Worm (Caenorhabditis elegans): ENCODE measurements around the gene srbc-59.

The srbc-59 gene

ce11 chrV:752679-753333 is 25.6 kb upstream of the srbc-59 start, which contains the start of the genes str-262 and srp-1:
Gene str-262, minus strand, starts transcription at chrV:752779.
Gene srp-1, plus strand, starts transcription at chrV:753283.
- TF ChIP-seq cog-1 (tag; optimal IDR thresholded peaks at IDR 0.05): no peak
- no peak for TF ChIP-seq klf-2 (GFP tag; conservative IDR thresholded peaks at IDR 0.05)
- no peak for TF ChIP-seq ref-1 (GFP tag; conservative IDR thresholded peaks at IDR 0.05)
- no peak for TF ChIP-seq med-1 (GFP tag; optimal IDR thresholded peaks at IDR 0.05; ENCODE audit: insufficient read depth)
- no peak for TF ChIP-seq ztf-23 (GFP tag; IDR thresholded peaks at IDR 0.05)
- TF ChIP-seq tab-1 (GFP tag; IDR thresholded peaks at IDR 0.05): no peak
- no peak for TF ChIP-seq T22C8.4 (GFP tag; IDR thresholded peaks at IDR 0.05)
- no peak for TF ChIP-seq ztf-29 (GFP tag; IDR thresholded peaks at IDR 0.05)
- TF ChIP-seq flt-1 (GFP tag; IDR thresholded peaks at IDR 0.05): no peak

- TF ChIP-seq cog-1 (tag; optimal IDR thresholded peaks at IDR 0.05): no peak
- no peak for TF ChIP-seq tab-1 (GFP tag; IDR thresholded peaks at IDR 0.05)
- TF ChIP-seq T22C8.4 (GFP tag; IDR thresholded peaks at IDR 0.05): no peak
- TF ChIP-seq ztf-29 (GFP tag; IDR thresholded peaks at IDR 0.05): no peak
- no peak for TF ChIP-seq ztf-23 (GFP tag; IDR thresholded peaks at IDR 0.05)
- TF ChIP-seq flt-1 (GFP tag; IDR thresholded peaks at IDR 0.05): no peak
- TF ChIP-seq med-1 (GFP tag; optimal IDR thresholded peaks at IDR 0.05; ENCODE audit: insufficient read depth): no peak
- no peak for TF ChIP-seq ref-1 (GFP tag; conservative IDR thresholded peaks at IDR 0.05)
- TF ChIP-seq klf-2 (GFP tag; conservative IDR thresholded peaks at IDR 0.05): no peak
Observed at ce11 chrV:756169-756568, 22.3 kb upstream of the srbc-59 start, which contains the start of gene str-20. Gene str-20, plus strand, starts transcription at chrV:756469.

ce11 chrV:761235-761634 is 17.2 kb upstream of the srbc-59 start, which contains the start of gene C05E4.15:
Gene C05E4.15, minus strand, starts transcription at chrV:761335.
- TF ChIP-seq ref-1 (GFP tag; conservative IDR thresholded peaks at IDR 0.05) (no peak), tab-1 (GFP tag; IDR thresholded peaks at IDR 0.05) (no peak), flt-1 (GFP tag; IDR thresholded peaks at IDR 0.05) (no peak)

ce11 chrV:761882-762281 is 16.6 kb upstream of the srbc-59 start, which contains the start of gene C05E4.12:
Gene C05E4.12, minus strand, starts transcription at chrV:761982.
- no peak for TF ChIP-seq cog-1 (tag; optimal IDR thresholded peaks at IDR 0.05)
- no peak for TF ChIP-seq tab-1 (GFP tag; IDR thresholded peaks at IDR 0.05)
- TF ChIP-seq ref-1 (GFP tag; conservative IDR thresholded peaks at IDR 0.05): no peak
- no peak for TF ChIP-seq T22C8.4 (GFP tag; IDR thresholded peaks at IDR 0.05)
- TF ChIP-seq klf-2 (GFP tag; conservative IDR thresholded peaks at IDR 0.05): no peak
- TF ChIP-seq flt-1 (GFP tag; IDR thresholded peaks at IDR 0.05): no peak
- TF ChIP-seq med-1 (GFP tag; optimal IDR thresholded peaks at IDR 0.05; ENCODE audit: insufficient read depth): no peak
- no peak for TF ChIP-seq ztf-23 (GFP tag; IDR thresholded peaks at IDR 0.05)
- no peak for TF ChIP-seq ztf-29 (GFP tag; IDR thresholded peaks at IDR 0.05)

- no peak for TF ChIP-seq ztf-29 (GFP tag; IDR thresholded peaks at IDR 0.05)
- no peak for TF ChIP-seq flt-1 (GFP tag; IDR thresholded peaks at IDR 0.05)
- TF ChIP-seq ref-1 (GFP tag; conservative IDR thresholded peaks at IDR 0.05): no peak
- TF ChIP-seq med-1 (GFP tag; optimal IDR thresholded peaks at IDR 0.05; ENCODE audit: insufficient read depth): no peak
- TF ChIP-seq ztf-23 (GFP tag; IDR thresholded peaks at IDR 0.05): no peak
- no peak for TF ChIP-seq tab-1 (GFP tag; IDR thresholded peaks at IDR 0.05)
- TF ChIP-seq klf-2 (GFP tag; conservative IDR thresholded peaks at IDR 0.05): no peak
- no peak for TF ChIP-seq cog-1 (tag; optimal IDR thresholded peaks at IDR 0.05)
- TF ChIP-seq T22C8.4 (GFP tag; IDR thresholded peaks at IDR 0.05): no peak
Observed at ce11 chrV:762340-762739, 16.1 kb upstream of the srbc-59 start, which contains the start of gene srp-2. Gene srp-2, plus strand, starts transcription at chrV:762640.

- no peak for TF ChIP-seq T22C8.4 (GFP tag; IDR thresholded peaks at IDR 0.05)
Observed at ce11 chrV:764732-765131, 13.7 kb upstream of the srbc-59 start, which contains the start of gene str-238. Gene str-238, plus strand, starts transcription at chrV:765032.

- no peak for TF ChIP-seq ztf-23 (GFP tag; IDR thresholded peaks at IDR 0.05)
- TF ChIP-seq tab-1 (GFP tag; IDR thresholded peaks at IDR 0.05): no peak
- TF ChIP-seq T22C8.4 (GFP tag; IDR thresholded peaks at IDR 0.05): no peak
- no peak for TF ChIP-seq ref-1 (GFP tag; conservative IDR thresholded peaks at IDR 0.05)
- no peak for TF ChIP-seq med-1 (GFP tag; optimal IDR thresholded peaks at IDR 0.05; ENCODE audit: insufficient read depth)
- TF ChIP-seq ztf-29 (GFP tag; IDR thresholded peaks at IDR 0.05): no peak
- TF ChIP-seq flt-1 (GFP tag; IDR thresholded peaks at IDR 0.05): no peak
- no peak for TF ChIP-seq cog-1 (tag; optimal IDR thresholded peaks at IDR 0.05)
- TF ChIP-seq klf-2 (GFP tag; conservative IDR thresholded peaks at IDR 0.05): no peak
Observed at ce11 chrV:772210-772609, 6.2 kb upstream of the srbc-59 start.

- no peak for TF ChIP-seq klf-2 (GFP tag; conservative IDR thresholded peaks at IDR 0.05)
- TF ChIP-seq med-1 (GFP tag; optimal IDR thresholded peaks at IDR 0.05; ENCODE audit: insufficient read depth): peak; percentile 18
- no peak for TF ChIP-seq T22C8.4 (GFP tag; IDR thresholded peaks at IDR 0.05)
- TF ChIP-seq cog-1 (tag; optimal IDR thresholded peaks at IDR 0.05): peak; percentile 68
- TF ChIP-seq flt-1 (GFP tag; IDR thresholded peaks at IDR 0.05): no peak
Observed at ce11 chrV:773256-773655, 5.2 kb upstream of the srbc-59 start, which contains the start of gene sti-1. Gene sti-1, plus strand, starts transcription at chrV:773518.

ce11 chrV:774341-774740 is 4.1 kb upstream of the srbc-59 start:
- no peak for TF ChIP-seq klf-2 (GFP tag; conservative IDR thresholded peaks at IDR 0.05)
- no peak for TF ChIP-seq T22C8.4 (GFP tag; IDR thresholded peaks at IDR 0.05)
- TF ChIP-seq med-1 (GFP tag; optimal IDR thresholded peaks at IDR 0.05; ENCODE audit: insufficient read depth): no peak
- no peak for TF ChIP-seq ref-1 (GFP tag; conservative IDR thresholded peaks at IDR 0.05)
- no peak for TF ChIP-seq ztf-23 (GFP tag; IDR thresholded peaks at IDR 0.05)
- no peak for TF ChIP-seq tab-1 (GFP tag; IDR thresholded peaks at IDR 0.05)
- no peak for TF ChIP-seq flt-1 (GFP tag; IDR thresholded peaks at IDR 0.05)
- TF ChIP-seq cog-1 (tag; optimal IDR thresholded peaks at IDR 0.05): no peak
- TF ChIP-seq ztf-29 (GFP tag; IDR thresholded peaks at IDR 0.05): no peak

- TF ChIP-seq ztf-23 (GFP tag; IDR thresholded peaks at IDR 0.05) (no peak), T22C8.4 (GFP tag; IDR thresholded peaks at IDR 0.05) (no peak), med-1 (GFP tag; optimal IDR thresholded peaks at IDR 0.05; ENCODE audit: insufficient read depth) (no peak), tab-1 (GFP tag; IDR thresholded peaks at IDR 0.05) (no peak), cog-1 (tag; optimal IDR thresholded peaks at IDR 0.05) (no peak), ztf-29 (GFP tag; IDR thresholded peaks at IDR 0.05) (no peak), flt-1 (GFP tag; IDR thresholded peaks at IDR 0.05) (no peak), ref-1 (GFP tag; conservative IDR thresholded peaks at IDR 0.05) (no peak), klf-2 (GFP tag; conservative IDR thresholded peaks at IDR 0.05) (no peak)
Observed at ce11 chrV:774875-775359, 3.5 kb upstream of the srbc-59 start, which contains the start of gene srbc-58. Gene srbc-58, plus strand, starts transcription at chrV:774995.
